Fruit fly (Drosophila melanogaster): ENCODE results near the gene CG3448.

- TF ChIP-seq EcR (GFP tag; optimal IDR thresholded peaks at IDR 0.05) (no peak), Dll (optimal IDR thresholded peaks at IDR 0.05) (no peak), usp (GFP tag; optimal IDR thresholded peaks at IDR 0.05) (no peak), pan (optimal IDR thresholded peaks at IDR 0.05) (no peak), psq (optimal IDR thresholded peaks at IDR 0.05) (no peak), CG8478 (optimal IDR thresholded peaks at IDR 0.05) (no peak)
These were observed 8.6 kb downstream of the CG3448 start, which contains the start of gene Srg3 for dm6 chr3L:9442625-9443282.
